Worm (Caenorhabditis elegans) whole organism, mixed stage, embryonic: ENCODE results near the gene F53F1.6.

Source experiments
- mab-5 ChIP-seq: fragments of 150-350 bp; optimal IDR thresholded peaks from 2 replicates; lab custom pipeline; 2014; ENCODE audit warnings: missing biosample characterization, missing genetic modification characterization
- nhr-28 ChIP-seq: fragments of 150-350 bp; optimal IDR thresholded peaks from 2 replicates; lab custom pipeline; 2014; ENCODE audit warnings: missing biosample characterization, missing genetic modification characterization
- unc-39 ChIP-seq: fragments of 150-350 bp; optimal IDR thresholded peaks from 2 replicates; lab custom pipeline; 2014; ENCODE audit warnings: missing biosample characterization, missing genetic modification characterization

DNA sequence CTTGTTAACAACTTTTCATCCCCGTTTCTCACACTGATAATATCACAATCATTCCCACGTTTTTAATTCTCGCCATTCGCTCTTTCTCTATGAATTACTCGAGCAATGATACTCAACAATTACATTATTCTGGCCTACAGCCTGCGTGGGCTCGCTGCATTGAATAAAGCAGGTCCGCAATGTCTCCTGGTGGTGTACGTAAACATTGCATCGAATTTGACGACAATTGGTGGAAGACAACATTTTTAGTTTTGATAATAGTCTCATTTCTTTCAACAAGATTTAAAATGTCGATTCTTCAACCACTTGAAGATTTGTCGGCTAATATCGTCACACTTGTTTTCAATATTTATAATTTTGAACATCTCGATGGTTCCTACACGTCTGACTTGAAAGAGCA, 41.9 kb upstream of the F53F1.6 start, which contains the start of gene bath-39:
- TF ChIP-seq unc-39 (tag; lab: Kevin White, UChicago), result no peak
- no peak for TF ChIP-seq mab-5
- no peak for TF ChIP-seq nhr-28 (tag; lab: Kevin White, UChicago)
